Fruit fly (Drosophila melanogaster): ENCODE results near the gene ThrRS.
A peak's percentile ranks its signal among the peaks of the same experiment; 100 is the strongest.

ThrRS gene

DNA sequence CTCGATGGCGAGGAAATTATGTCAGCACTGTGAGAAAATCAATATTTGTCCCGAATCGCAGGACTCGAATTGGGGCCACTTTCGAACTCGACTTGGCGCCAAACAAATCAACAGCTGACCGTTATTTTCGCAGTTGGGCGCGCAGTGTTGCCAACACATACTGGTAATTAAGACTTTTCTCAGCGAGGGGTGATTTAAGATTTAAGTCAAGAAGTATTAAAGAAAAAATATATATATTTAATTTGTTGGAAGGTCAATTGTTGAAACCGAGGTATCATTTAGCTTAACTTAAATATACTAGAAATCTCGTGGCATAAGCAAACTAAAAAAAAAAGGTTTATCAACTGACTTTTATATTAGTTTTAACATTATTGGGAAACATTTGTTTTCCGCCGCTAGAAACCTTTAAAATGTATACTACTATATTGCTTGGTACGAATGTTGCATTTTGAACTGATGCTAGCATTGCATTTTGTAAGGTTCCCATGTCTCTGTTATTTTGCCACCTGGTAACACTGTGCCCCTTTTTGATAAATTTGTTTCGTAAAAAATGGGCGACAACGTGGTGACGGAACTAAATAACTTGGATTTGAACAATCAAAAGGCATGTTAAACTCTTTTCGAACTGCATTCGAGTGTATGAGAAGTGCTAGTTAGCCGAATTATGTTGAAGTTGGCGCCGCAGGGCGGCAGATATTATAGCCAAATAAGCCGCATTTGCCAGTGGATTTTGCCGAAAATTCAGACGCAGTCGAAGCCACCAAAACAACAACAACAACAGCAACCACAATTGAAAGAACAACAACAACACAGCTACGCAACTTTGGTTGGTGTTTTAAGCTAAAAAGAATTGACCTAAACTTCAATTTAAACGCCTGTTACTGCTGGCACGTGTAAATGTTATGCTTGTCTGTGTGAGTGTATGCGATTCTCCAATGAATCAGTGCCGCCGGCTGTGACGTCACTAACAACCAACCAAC is at the start of gene ThrRS, which contains the start of gene Patsas:
TSS of gene ThrRS (plus strand) at position 521 of the 980 bp plus-strand sequence.
TSS of gene Patsas (minus strand) at position 55 of the 980 bp plus-strand sequence.
- TF ChIP-seq noc (tag; optimal IDR thresholded peaks at IDR 0.05), result peak; percentile 71

DNA sequence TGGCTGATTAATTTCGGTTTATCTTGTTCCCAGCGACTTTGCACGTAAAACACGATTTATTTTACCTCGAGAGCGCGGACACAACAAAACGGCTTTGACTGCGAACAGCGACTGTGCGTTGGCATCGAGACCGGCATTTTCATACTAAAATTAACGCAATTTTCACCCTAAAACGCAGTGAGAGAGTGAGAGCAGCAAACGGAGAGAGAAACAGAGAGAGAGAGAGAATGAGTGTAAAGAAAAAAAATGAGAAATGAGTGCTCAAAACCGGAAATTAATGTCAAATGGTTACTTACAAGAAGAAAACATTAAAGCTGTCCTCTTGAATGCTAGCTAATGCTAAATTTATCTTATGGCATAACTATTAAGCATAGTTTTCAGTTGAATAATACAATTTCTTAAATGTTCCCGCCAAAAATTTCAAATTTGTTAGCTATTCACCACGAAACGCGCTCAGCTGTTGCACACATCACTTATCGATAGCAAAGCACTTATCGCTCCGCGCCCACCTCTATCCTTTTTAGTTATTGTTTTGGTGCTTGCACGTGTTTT is 47.6 kb upstream of the ThrRS start, which contains the start of the genes JhI-21, RpL7-like and CG34164:
TSS of gene JhI-21 (minus strand) at position 206 of the 552 bp plus-strand sequence.
TSS of gene RpL7-like (plus strand) at position 490 of the 552 bp plus-strand sequence.
TSS of gene CG34164 (plus strand) at position 512 of the 552 bp plus-strand sequence.
- no peak for TF ChIP-seq noc (tag; optimal IDR thresholded peaks at IDR 0.05)

DNA sequence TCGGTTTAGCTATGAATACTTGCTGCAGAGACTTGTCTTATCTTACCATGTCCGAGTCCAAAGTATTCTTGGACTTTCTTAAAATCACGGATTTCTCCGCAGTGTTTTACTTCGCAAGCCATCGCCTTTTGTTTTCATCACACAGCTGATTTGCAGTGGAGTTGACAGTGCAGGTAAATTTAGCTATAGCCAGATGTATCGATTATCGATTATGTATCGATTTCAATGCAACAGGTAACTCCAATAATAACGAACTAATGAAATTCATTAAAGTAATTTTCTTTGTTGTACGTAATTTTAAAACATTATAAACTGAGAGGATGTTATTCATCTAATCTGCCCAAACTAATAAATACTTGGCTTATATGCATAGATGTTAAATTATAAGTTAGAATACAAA is 40.5 kb upstream of the ThrRS start, which contains the start of gene Rab3-GAP:
TSS of gene Rab3-GAP (minus strand) at position 150 of the 400 bp plus-strand sequence.
- no peak for TF ChIP-seq noc (tag; optimal IDR thresholded peaks at IDR 0.05)

DNA sequence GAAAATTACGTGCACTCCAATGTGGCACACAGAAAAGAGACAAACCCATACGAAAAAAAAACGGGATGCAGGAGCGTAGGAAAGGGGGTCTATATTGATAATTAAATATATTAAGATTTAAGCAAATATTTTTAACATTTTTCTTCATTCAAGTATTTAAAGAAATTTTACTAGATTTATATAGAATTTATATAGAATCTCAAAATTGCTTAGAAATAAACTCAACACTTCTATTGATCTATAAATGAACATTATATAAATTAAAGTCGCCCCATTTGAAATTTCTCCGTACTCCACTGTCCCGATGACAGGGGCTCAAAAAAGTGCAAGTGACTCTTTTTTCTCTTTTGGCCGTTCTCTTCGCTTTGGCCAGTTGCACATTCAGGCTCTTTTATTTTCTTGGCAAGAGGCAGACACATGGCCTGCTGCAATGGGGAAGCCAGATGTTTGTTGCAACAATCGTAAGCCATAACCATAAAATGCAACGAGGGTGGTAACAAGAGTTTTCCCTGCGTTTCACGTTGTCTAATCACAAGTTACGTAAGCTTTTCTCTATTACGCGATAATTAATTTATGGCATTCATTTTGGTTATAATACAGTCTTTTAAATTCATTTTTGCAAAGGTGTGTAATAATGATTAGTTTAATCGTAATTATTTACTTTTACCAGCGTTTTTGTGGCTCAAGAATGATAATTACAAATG is 37.7 kb upstream of the ThrRS start:
- TF ChIP-seq noc (tag; optimal IDR thresholded peaks at IDR 0.05), result no peak

DNA sequence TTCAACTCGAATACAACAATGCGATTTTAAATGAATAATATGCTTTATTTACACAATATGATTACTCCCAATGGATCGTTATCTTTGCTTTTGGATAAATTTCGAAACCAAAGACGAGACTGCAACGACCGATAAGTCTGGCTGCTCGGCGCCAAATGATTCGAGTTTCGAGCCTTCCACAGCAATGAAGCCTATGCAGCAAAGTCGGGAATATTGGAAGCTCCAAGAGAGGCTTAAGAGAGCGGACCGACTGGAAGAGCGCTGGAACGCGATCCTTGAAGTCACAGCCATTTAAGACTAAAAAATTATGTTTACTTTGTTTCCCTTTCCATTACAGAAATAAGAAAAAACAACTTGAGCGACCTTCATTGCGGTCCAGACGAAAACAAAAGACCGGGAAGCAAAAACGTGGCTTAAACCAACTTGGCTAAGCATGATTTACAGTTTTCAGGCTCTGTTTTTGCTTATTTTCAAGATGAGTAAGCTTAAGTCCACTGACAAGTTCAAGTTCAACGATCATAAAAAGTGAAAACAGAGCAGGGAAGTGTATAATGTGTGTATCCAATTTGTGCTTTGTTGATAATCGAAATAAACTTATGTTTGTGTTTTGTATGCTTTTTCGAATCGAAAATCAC is 36.8 kb upstream of the ThrRS start, which contains the start of gene firl:
TSS of gene firl (minus strand) at position 159 of the 635 bp plus-strand sequence.
- TF ChIP-seq noc (tag; optimal IDR thresholded peaks at IDR 0.05), result no peak

DNA sequence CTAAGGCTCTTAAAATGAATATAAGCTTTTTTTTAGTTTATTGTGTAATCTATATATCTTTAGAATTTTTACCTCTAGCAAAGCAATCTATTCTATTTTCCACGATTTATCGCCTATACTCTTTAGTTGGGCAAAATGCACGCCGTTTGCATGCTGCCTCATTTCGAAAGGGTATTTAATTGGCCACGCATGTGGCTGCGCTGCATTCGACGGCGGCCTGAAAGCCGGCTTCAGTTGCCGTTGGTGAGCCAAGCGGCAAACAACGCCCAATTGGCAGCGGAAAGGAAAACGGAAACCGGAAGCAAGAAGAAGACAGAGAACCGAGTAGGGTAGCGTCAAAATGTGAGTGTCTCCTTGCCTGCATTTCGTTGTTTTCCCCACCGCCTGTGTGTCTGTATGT is 27.7 kb upstream of the ThrRS start, which contains the start of gene CG14947:
TSS of gene CG14947 (plus strand) at position 251 of the 400 bp plus-strand sequence.
- no peak for TF ChIP-seq noc (tag; optimal IDR thresholded peaks at IDR 0.05)

DNA sequence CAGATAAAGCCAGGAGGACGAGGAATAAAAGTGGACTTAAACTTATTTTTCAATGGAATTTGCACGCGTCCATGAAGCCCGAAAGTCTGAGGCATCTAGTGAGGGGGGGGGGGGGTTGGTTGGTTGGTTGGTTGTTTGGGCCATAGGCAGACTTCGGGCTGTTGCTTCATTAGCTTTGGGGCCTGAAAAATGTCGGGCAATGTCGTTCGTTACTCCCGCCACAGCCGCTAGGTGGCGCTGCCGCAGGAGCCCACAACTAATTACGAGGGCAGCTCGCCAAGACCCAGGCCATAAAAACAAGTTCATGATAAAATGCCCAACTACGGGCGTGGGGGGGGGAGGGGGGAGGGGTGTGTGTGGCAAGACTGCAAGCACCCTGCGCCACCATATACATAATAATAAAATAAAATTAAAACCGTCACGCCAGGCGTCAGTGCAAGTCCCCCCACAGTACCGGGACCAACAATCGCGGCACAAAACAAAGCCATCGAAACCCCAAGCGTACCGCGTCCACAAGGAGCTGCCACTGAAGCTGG is 25.4 kb upstream of the ThrRS start:
- no peak for TF ChIP-seq noc (tag; optimal IDR thresholded peaks at IDR 0.05)

DNA sequence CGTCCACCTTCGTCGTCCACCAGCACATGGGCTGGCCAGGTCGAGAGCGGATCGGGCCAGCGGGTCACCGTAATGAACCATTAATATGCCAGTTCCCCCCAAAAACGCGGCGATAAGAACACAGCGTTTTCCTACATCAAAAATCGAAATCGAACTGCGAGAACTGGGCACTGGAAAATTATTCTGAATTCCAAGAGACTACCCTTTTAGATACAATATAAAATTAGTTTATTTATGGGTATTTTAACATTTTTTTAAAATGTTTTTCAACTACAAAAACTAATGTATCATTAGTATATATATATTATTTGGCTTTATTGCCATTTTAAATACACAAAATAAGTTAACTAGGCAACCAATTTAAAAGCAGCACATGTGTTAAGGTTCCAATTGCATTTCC is 24.9 kb upstream of the ThrRS start:
- no peak for TF ChIP-seq noc (tag; optimal IDR thresholded peaks at IDR 0.05)

DNA sequence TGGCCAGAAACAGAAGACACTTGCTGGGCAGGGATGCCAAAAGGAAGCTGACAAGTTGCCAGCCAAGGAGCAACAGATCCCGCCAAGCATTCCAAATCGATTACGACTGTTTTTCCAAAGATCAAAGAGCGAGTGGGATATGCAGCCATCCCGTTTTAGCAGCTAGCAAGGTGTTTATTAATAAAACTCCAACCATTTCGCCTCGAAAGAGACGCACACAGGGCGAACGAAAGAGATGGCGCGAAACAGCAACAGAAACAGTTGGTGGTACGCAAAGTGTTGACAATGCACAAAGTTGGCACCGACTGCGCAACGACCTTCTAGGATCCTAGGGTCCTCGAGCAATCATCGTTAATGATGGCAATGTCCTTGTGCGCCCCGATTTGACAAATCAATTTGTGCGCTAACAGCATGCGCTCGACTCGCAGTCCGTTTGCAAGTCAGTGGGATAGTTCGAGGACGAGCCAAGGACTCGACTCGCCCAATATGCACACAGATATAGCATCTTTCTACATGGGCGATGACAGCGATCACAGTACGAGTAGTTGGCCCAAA is 23.6 kb upstream of the ThrRS start:
- TF ChIP-seq noc (tag; optimal IDR thresholded peaks at IDR 0.05), result no peak

DNA sequence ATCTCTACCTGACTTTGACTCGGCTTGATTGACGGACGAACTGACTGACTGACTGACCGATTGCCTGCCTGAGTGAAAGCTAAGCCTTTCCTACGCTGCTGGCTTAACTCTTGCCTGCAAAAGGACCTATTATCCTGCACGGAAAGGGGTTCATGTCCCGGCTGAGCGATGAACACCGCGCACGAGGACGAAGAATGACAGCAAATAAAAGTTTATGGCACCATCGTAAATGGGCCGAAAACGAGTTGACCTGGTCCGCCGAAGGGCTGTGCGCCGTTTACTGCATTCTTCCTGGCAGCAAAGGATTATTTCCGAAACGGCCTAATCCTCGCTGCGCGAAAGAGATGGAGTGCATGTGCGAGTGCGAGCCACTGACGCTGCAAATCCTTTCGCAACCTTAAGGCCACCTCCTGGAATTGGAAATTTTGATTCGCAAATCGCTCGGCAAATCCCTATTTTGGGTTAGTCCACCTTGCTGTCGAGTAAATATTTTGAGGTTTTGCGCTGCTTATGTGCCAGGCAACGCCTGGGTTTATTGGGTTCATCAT is 22.4 kb upstream of the ThrRS start:
- TF ChIP-seq noc (tag; optimal IDR thresholded peaks at IDR 0.05), result no peak

DNA sequence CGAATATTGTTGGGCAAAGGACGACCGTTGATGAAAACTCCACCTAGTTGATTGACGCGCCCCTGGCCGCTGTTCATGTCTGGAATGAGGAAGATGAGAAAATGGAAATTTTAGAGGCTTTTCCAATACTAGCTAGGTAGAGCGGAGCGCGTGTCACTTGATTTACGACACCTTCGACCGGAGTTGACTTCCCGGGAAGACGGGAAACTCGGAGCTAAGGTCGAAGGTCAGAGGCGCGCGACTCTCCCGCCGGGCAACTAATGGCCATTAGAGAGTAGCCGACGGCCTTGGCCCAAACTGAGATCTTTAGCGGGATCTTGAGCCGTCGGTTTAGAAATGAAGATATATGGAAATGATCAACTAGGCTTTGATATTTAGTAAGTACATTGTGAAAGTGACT is 18.5 kb upstream of the ThrRS start:
- TF ChIP-seq noc (tag; optimal IDR thresholded peaks at IDR 0.05), result no peak

DNA sequence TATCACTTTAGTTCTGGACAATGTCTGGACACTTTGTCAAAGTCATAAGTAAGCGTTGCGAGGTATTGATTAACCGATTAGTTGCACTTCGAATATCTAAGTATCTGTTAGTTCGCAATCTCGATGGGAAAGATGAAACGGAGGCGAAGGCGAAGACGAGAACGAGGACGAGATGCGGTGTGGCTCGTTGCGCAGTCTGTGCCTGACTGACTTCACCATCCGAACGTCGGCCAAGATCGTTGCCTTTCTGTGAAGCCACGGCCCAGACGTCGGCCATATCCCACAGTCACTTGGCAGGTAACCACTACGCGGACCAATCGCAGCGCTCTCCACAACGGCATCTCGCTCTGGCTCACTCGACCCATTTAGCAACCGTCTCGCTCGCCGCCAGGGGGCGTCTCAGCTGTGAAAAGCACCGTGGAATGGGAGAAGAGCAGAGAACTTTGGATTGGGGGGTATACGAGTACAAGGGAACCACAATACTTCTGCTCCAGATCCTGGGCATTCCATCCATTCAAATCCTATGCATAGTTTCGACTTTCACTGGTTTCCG is 17.9 kb upstream of the ThrRS start, which contains the start of gene prd:
TSS of gene prd (minus strand) at position 209 of the 553 bp plus-strand sequence.
- TF ChIP-seq noc (tag; optimal IDR thresholded peaks at IDR 0.05), result no peak

DNA sequence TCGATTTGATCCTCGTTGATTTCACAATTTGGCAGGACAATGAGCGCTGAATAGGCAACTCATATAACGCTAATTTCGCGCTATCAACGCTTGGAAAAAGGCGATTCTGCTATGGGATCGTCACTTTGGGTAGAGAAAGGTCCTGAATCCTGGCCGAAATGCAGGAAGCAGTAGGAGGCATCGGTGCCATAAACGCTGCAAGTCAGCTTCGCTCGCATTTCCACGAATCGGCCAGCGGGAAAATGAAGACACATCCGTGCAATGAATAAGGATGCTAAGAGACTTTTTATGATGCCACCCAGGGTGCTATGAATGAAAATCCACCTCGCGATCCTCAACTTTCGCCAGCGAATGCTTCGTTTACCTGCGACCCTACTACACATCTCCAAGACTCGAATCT is 16.1 kb upstream of the ThrRS start:
- TF ChIP-seq noc (tag; optimal IDR thresholded peaks at IDR 0.05), result no peak

DNA sequence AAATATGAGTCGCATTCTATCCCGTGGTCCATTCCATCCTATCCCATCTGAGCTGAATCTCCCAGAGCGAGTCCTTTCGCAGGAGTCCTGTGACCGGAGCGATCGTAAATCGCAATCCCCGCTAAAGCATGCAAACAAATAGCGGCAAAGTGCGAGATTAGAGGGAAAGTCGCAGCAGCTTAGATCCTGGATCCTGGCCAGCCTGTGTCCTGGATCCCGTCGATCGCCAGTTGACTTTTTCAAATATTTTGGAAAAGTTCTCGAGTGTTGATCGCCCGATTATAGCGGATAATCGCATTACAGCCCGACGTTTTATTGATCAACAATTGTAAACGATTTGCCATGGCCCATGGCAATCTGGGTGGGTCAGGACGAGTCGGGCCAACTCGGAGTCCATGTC is 14.4 kb upstream of the ThrRS start:
- TF ChIP-seq noc (tag; optimal IDR thresholded peaks at IDR 0.05), result no peak

Data from whole organism, larva.